Fruit fly (Drosophila melanogaster) whole organism, wandering third instar larva: ENCODE results near the gene ppk.
A peak's percentile ranks its signal among the peaks of the same experiment; 100 is the strongest.

Experiments used
- Dif ChIP-seq: fragments of 200-275, 200-300 bp; sonication (Bioruptor generic); optimal IDR thresholded peaks from 2 replicates; lab custom pipeline; 2018; ENCODE audit warnings: missing biosample characterization, missing genetic modification characterization; ENCODE audit not compliant: partially characterized antibody
- HLH106 ChIP-seq: fragments of 200-800 bp; optimal IDR thresholded peaks from 3 replicates; lab custom pipeline; 2019; ENCODE audit warnings: missing biosample characterization, mild to moderate bottlenecking, missing genetic modification characterization, moderate library complexity
- Hnf4 ChIP-seq: fragments of 200-800 bp; sonication (Bioruptor generic); optimal IDR thresholded peaks from 2 replicates; lab custom pipeline; 2016; ENCODE audit warnings: missing biosample characterization, mild to moderate bottlenecking, missing genetic modification characterization
- Hr78 ChIP-seq: fragments of >200 bp; optimal IDR thresholded peaks from 2 replicates; lab custom pipeline; 2017; ENCODE audit warnings: missing biosample characterization, missing genetic modification characterization
- Hr83 ChIP-seq: fragments of 200-300 bp; sonication (Bioruptor generic); optimal IDR thresholded peaks from 2 replicates; lab custom pipeline; 2016; ENCODE audit warnings: missing biosample characterization, mild to moderate bottlenecking, missing genetic modification characterization, moderate library complexity; ENCODE audit not compliant: poor library complexity, severe bottlenecking
- Jra ChIP-seq: sonication (Bioruptor generic); optimal IDR thresholded peaks from 2 replicates; lab custom pipeline; 2016; ENCODE audit warnings: missing biosample characterization, missing genetic modification characterization
- OdsH ChIP-seq: fragments of 200-800 bp; sonication (Bioruptor generic); optimal IDR thresholded peaks from 2 replicates; lab custom pipeline; 2016; ENCODE audit warnings: missing biosample characterization, mild to moderate bottlenecking, missing genetic modification characterization
- Sp1 ChIP-seq: fragments of 200-800 bp; sonication (Bioruptor generic); optimal IDR thresholded peaks from 3 replicates; lab custom pipeline; 2019; ENCODE audit warnings: missing biosample characterization, mild to moderate bottlenecking, missing genetic modification characterization, moderate library complexity
- br ChIP-seq: fragments of 200-800 bp; sonication (Bioruptor generic); optimal IDR thresholded peaks from 2 replicates; lab custom pipeline; 2016; ENCODE audit warnings: missing biosample characterization, missing genetic modification characterization
- dmrt93B ChIP-seq: fragments of 200-800 bp; sonication (Bioruptor generic); optimal IDR thresholded peaks from 2 replicates; lab custom pipeline; 2018; ENCODE audit warnings: missing biosample characterization, mild to moderate bottlenecking, missing genetic modification characterization
- foxo ChIP-seq, 2 experiments: fragments of 200-800 bp; sonication (Bioruptor generic); optimal IDR thresholded peaks; 2 replicates in 1 of 2; 3 replicates in 1 of 2; lab custom pipeline; 2016 to 2017; ENCODE audit warnings: missing biosample characterization in 2 of 2, missing genetic modification characterization in 2 of 2
- fru ChIP-seq: fragments of 200-800 bp; sonication (Bioruptor generic); optimal IDR thresholded peaks from 3 replicates; lab custom pipeline; 2016; ENCODE audit warnings: missing biosample characterization, mild to moderate bottlenecking, missing genetic modification characterization
- pan ChIP-seq: fragments of >200 bp; optimal IDR thresholded peaks from 2 replicates; lab custom pipeline; 2017
- psq ChIP-seq: fragments of 200-800 bp; sonication (Bioruptor generic); optimal IDR thresholded peaks from 3 replicates; lab custom pipeline; 2017; ENCODE audit warnings: missing biosample characterization, mild to moderate bottlenecking, missing genetic modification characterization, moderate library complexity

- TF ChIP-seq br (GFP tag; lab: Kevin White, UChicago) (no peak), Hr83 (GFP tag; lab: Kevin White, UChicago) (no peak), dmrt93B (no peak), fru (GFP tag; lab: Kevin White, UChicago) (no peak), HLH106 (tag; lab: Kevin White, UChicago) (no peak), Jra (GFP tag; lab: Kevin White, UChicago) (peak; percentile 8), pan (lab: Kevin White, UChicago) (no peak), foxo (GFP tag; optimal IDR thresholded peaks at IDR 0.05; lab: Kevin White, UChicago) (no peak), Hnf4 (GFP tag; lab: Kevin White, UChicago) (no peak), Sp1 (GFP tag; lab: Kevin White, UChicago) (no peak), Dif (GFP tag; lab: Kevin White, UChicago) (peak; percentile 94), Hr78 (no peak), psq (GFP tag; lab: Kevin White, UChicago) (no peak), OdsH (peak; percentile 26)
Observed at dm6 chr2L:14409428-14409933, 28.5 kb upstream of the ppk start, which contains the start of gene elB.
